Fruit fly (Drosophila melanogaster) whole organism, embryonic: Measurements from ENCODE around the gene CG34301.

Experiments
- ATbp ChIP-seq: fragments of 200-800 bp; sonication (Bioruptor generic); optimal IDR thresholded peaks from 2 replicates; lab custom pipeline; 2017; ENCODE audit warnings: missing biosample characterization, mild to moderate bottlenecking, missing genetic modification characterization, missing genetic modification reagents
- CG10147 ChIP-seq: fragments of 200-800 bp; sonication (Bioruptor generic); optimal IDR thresholded peaks from 2 replicates; lab custom pipeline; 2019; ENCODE audit warnings: missing biosample characterization, mild to moderate bottlenecking, missing genetic modification characterization, moderate library complexity
- CG10209 ChIP-seq: fragments of 200-800 bp; sonication (Bioruptor generic); optimal IDR thresholded peaks from 3 replicates; lab custom pipeline; 2017; ENCODE audit warnings: missing biosample characterization, mild to moderate bottlenecking, missing genetic modification characterization, missing genetic modification reagents
- CG10431 ChIP-seq: fragments of 200-800 bp; sonication (Bioruptor generic); optimal IDR thresholded peaks from 3 replicates; lab custom pipeline; 2018; ENCODE audit warnings: missing biosample characterization, mild to moderate bottlenecking, missing genetic modification characterization
- CG10543 ChIP-seq: fragments of 200-800 bp; sonication (Bioruptor generic); optimal IDR thresholded peaks from 3 replicates; lab custom pipeline; 2017; ENCODE audit warnings: missing biosample characterization, mild to moderate bottlenecking, missing genetic modification characterization, moderate library complexity
- CG12236 ChIP-seq: fragments of 200-800 bp; sonication (Bioruptor generic); optimal IDR thresholded peaks from 2 replicates; lab custom pipeline; 2016; ENCODE audit warnings: missing biosample characterization, missing genetic modification characterization
- CG14667 ChIP-seq: fragments of 200-800 bp; sonication (Bioruptor generic); IDR thresholded peaks from 2 replicates; pipeline ENCODE4 v1.3.6; 2022; ENCODE audit warnings: missing biosample characterization, missing genetic modification characterization
- CG14965 ChIP-seq: fragments of 200-800 bp; sonication (Bioruptor generic); optimal IDR thresholded peaks from 2 replicates; lab custom pipeline; 2016; ENCODE audit warnings: missing biosample characterization, missing genetic modification characterization, borderline replicate concordance
- CG1602 ChIP-seq: fragments of 200-800 bp; sonication (Bioruptor generic); optimal IDR thresholded peaks from 3 replicates; lab custom pipeline; 2016; ENCODE audit warnings: missing biosample characterization, missing genetic modification characterization
- CG16813 ChIP-seq: fragments of 200-800 bp; sonication (Bioruptor generic); IDR thresholded peaks from 3 replicates; pipeline ENCODE4 v1.3.6; 2022; ENCODE audit warnings: missing biosample characterization, missing genetic modification characterization; ENCODE audit not compliant: partially characterized antibody
- CG2202 ChIP-seq: fragments of 200-800 bp; sonication (Bioruptor generic); optimal IDR thresholded peaks from 2 replicates; lab custom pipeline; 2018; ENCODE audit warnings: missing biosample characterization, mild to moderate bottlenecking, missing genetic modification characterization
- CG32532 ChIP-seq: fragments of 200-800 bp; sonication (Bioruptor generic); IDR thresholded peaks from 2 replicates; pipeline ENCODE4 v1.3.6; 2022; ENCODE audit warnings: missing biosample characterization, missing genetic modification characterization
- CG34376 ChIP-seq: fragments of 200-800 bp; sonication (Bioruptor generic); optimal IDR thresholded peaks from 2 replicates; lab custom pipeline; 2018; ENCODE audit warnings: missing biosample characterization, mild to moderate bottlenecking, missing genetic modification characterization
- CG3838 ChIP-seq: fragments of 200-800 bp; sonication (Bioruptor generic); optimal IDR thresholded peaks from 3 replicates; lab custom pipeline; 2016; ENCODE audit warnings: missing biosample characterization, missing genetic modification characterization
- CG5953 ChIP-seq: fragments of 200-800 bp; sonication (Bioruptor generic); IDR thresholded peaks from 2 replicates; pipeline ENCODE4 v1.3.6; 2022; ENCODE audit warnings: missing biosample characterization, missing genetic modification characterization
- CG7556 ChIP-seq: fragments of 200-800 bp; sonication (Bioruptor generic); optimal IDR thresholded peaks from 2 replicates; lab custom pipeline; 2017; ENCODE audit warnings: missing biosample characterization, mild to moderate bottlenecking, missing genetic modification characterization
- CG8478 ChIP-seq: fragments of >200 bp; optimal IDR thresholded peaks from 2 replicates; lab custom pipeline; 2018
- Dip3 ChIP-seq: fragments of 200-800 bp; sonication (Bioruptor generic); optimal IDR thresholded peaks from 3 replicates; lab custom pipeline; 2016; ENCODE audit warnings: missing biosample characterization, missing genetic modification characterization
- E2f2 ChIP-seq: fragments of 200-800 bp; sonication (Bioruptor generic); IDR thresholded peaks from 2 replicates; pipeline ENCODE4 v1.3.6; 2022; ENCODE audit warnings: missing biosample characterization, missing genetic modification characterization
- GATAe ChIP-seq: fragments of 200-800 bp; sonication (Bioruptor generic); conservative IDR thresholded peaks from 2 replicates; pipeline ENCODE4 v1.3.6; 2022; ENCODE audit warnings: missing biosample characterization, missing genetic modification characterization
- H2.0 ChIP-seq: fragments of 200-800 bp; sonication (Bioruptor generic); IDR thresholded peaks from 2 replicates; pipeline ENCODE4 v1.3.6; 2022; ENCODE audit warnings: missing biosample characterization, missing genetic modification characterization
- Hr51 ChIP-seq, 2 experiments: fragments of 200-800 bp; sonication (Bioruptor generic); optimal IDR thresholded peaks; 2 replicates in 1 of 2; 3 replicates in 1 of 2; lab custom pipeline; 2016 to 2018; ENCODE audit warnings: missing biosample characterization in 2 of 2, missing genetic modification characterization in 2 of 2, mild to moderate bottlenecking in 1 of 2, moderate library complexity in 1 of 2
- Lhr ChIP-seq: fragments of 200-800 bp; sonication (Bioruptor generic); optimal IDR thresholded peaks from 3 replicates; lab custom pipeline; 2017; ENCODE audit warnings: mild to moderate bottlenecking, missing biosample characterization, missing genetic modification reagents, missing genetic modification characterization
- MTF-1 ChIP-seq: fragments of 200-800 bp; sonication (Bioruptor generic); optimal IDR thresholded peaks from 2 replicates; lab custom pipeline; 2018; ENCODE audit warnings: missing biosample characterization, mild to moderate bottlenecking, missing genetic modification characterization, borderline replicate concordance
- Med ChIP-seq: fragments of 200-800 bp; sonication (Bioruptor generic); peaks from one replicate; lab custom pipeline; 2016; ENCODE audit warnings: missing biosample characterization, missing genetic modification characterization, mild to moderate bottlenecking, inconsistent platforms, moderate library complexity
- Six4 ChIP-seq: fragments of 200-800 bp; sonication (Bioruptor generic); optimal IDR thresholded peaks from 2 replicates; lab custom pipeline; 2016; ENCODE audit warnings: missing biosample characterization, missing genetic modification characterization
- Ssrp ChIP-seq: fragments of 200-800 bp; sonication (Bioruptor generic); optimal IDR thresholded peaks from 2 replicates; lab custom pipeline; 2018; ENCODE audit warnings: missing biosample characterization, mild to moderate bottlenecking, missing genetic modification characterization, moderate library complexity
- cg ChIP-seq: fragments of 200-800 bp; sonication (Bioruptor generic); optimal IDR thresholded peaks from 3 replicates; lab custom pipeline; 2019; ENCODE audit warnings: missing biosample characterization, mild to moderate bottlenecking, missing genetic modification characterization, moderate library complexity
- chinmo ChIP-seq: fragments of 200-800 bp; sonication (Bioruptor generic); IDR thresholded peaks from 4 replicates; pipeline ENCODE4 v1.3.6; 2022; ENCODE audit warnings: missing biosample characterization, missing genetic modification characterization; ENCODE audit not compliant: partially characterized antibody
- dan ChIP-seq: fragments of 200-800 bp; sonication (Bioruptor generic); IDR thresholded peaks from 2 replicates; pipeline ENCODE4 v1.3.6; 2022; ENCODE audit warnings: missing biosample characterization, missing genetic modification characterization
- eyg ChIP-seq: fragments of 200-800 bp; sonication (Bioruptor generic); optimal IDR thresholded peaks from 3 replicates; lab custom pipeline; 2016; ENCODE audit warnings: missing biosample characterization, missing genetic modification characterization
- hbn ChIP-seq: fragments of 200-800 bp; sonication (Bioruptor generic); IDR thresholded peaks from 2 replicates; pipeline ENCODE4 v1.3.6; 2022; ENCODE audit warnings: missing biosample characterization, missing genetic modification characterization; ENCODE audit not compliant: partially characterized antibody
- hkb ChIP-seq, 2 experiments: fragments of 200-800 bp in 1 of 2; fragments of >200 bp in 1 of 2; sonication (Bioruptor generic) in 1 of 2; IDR thresholded peaks in 1 of 2; optimal IDR thresholded peaks in 1 of 2; 2 replicates each; pipeline versions ENCODE4 v1.3.6 to Lab custom; 2017 to 2022; ENCODE audit warnings: missing biosample characterization in 1 of 2, missing genetic modification characterization in 1 of 2
- inv ChIP-seq: fragments of 200-800 bp; sonication (Bioruptor generic); IDR thresholded peaks from 2 replicates; pipeline ENCODE4 v1.3.6; 2022; ENCODE audit warnings: missing biosample characterization, missing genetic modification characterization; ENCODE audit not compliant: partially characterized antibody
- lola ChIP-seq, 3 experiments: fragments of >200 bp in 2 of 3; fragments of 200-800 bp in 1 of 3; sonication (Bioruptor generic) in 1 of 3; optimal IDR thresholded peaks; 2 replicates each; lab custom pipeline; 2017 to 2019; ENCODE audit warnings: missing biosample characterization in 3 of 3, missing genetic modification characterization in 3 of 3, mild to moderate bottlenecking in 1 of 3, moderate library complexity in 1 of 3
- luna ChIP-seq: fragments of 200-800 bp; sonication (Bioruptor generic); optimal IDR thresholded peaks from 2 replicates; lab custom pipeline; 2016; ENCODE audit warnings: missing biosample characterization, missing genetic modification characterization
- mirr ChIP-seq: fragments of 200-800 bp; sonication (Bioruptor generic); optimal IDR thresholded peaks from 3 replicates; lab custom pipeline; 2018; ENCODE audit warnings: missing biosample characterization, mild to moderate bottlenecking, missing genetic modification characterization
- psq ChIP-seq: fragments of 200-800 bp; sonication (Bioruptor generic); optimal IDR thresholded peaks from 2 replicates; lab custom pipeline; 2017; ENCODE audit warnings: missing biosample characterization, missing genetic modification characterization
- sens-2 ChIP-seq: fragments of 200-800 bp; sonication (Bioruptor generic); IDR thresholded peaks from 2 replicates; pipeline ENCODE4 v1.3.6; 2022; ENCODE audit warnings: missing biosample characterization, missing genetic modification characterization
- sug ChIP-seq: fragments of 200-800 bp; optimal IDR thresholded peaks from 2 replicates; lab custom pipeline; 2019; ENCODE audit warnings: missing biosample characterization, mild to moderate bottlenecking, missing genetic modification characterization, moderate library complexity
- tio ChIP-seq: fragments of 200-800 bp; sonication (Bioruptor generic); optimal IDR thresholded peaks from 2 replicates; lab custom pipeline; 2017; ENCODE audit warnings: missing biosample characterization, missing genetic modification characterization, inconsistent platforms
- zfh2 ChIP-seq: fragments of 200-800 bp; sonication (Bioruptor generic); optimal IDR thresholded peaks from 2 replicates; lab custom pipeline; 2016; ENCODE audit warnings: missing biosample characterization, missing genetic modification characterization

The CG34301 gene

dm6 chr3R:8820428-8820912 is 47.2 kb downstream of the CG34301 start, which contains the start of gene aqz (continued):
- TF ChIP-seq CG3838: no peak
- peak; percentile 70 for TF ChIP-seq CG32532 (GFP tag; lab: Robert Waterston, UW)
- peak; percentile 21 for TF ChIP-seq CG12236 (GFP tag; lab: Kevin White, UChicago)
- peak; percentile 16 for TF ChIP-seq CG10209 (GFP tag; lab: Kevin White, UChicago)
- TF ChIP-seq H2.0: no peak
- peak; percentile 87 for TF ChIP-seq MTF-1
- TF ChIP-seq CG10431 (GFP tag; lab: Kevin White, UChicago): peak; percentile 42
- peak; percentile 5 for TF ChIP-seq CG10147 (GFP tag; lab: Kevin White, UChicago)
- peak; percentile 25 for TF ChIP-seq CG2202 (tag; lab: Kevin White, UChicago)
- peak; percentile 7 for TF ChIP-seq tio
- TF ChIP-seq lola (GFP tag; optimal IDR thresholded peaks at IDR 0.05; lab: Kevin White, UChicago): no peak
- peak; percentile 58 for TF ChIP-seq zfh2 (GFP tag; lab: Kevin White, UChicago)
- TF ChIP-seq inv (GFP tag; lab: Robert Waterston, UW): peak; percentile 44; the same call in 1 of the 2 replicates
- peak; percentile 56 for TF ChIP-seq eyg
- TF ChIP-seq Dip3 (GFP tag; lab: Kevin White, UChicago): peak; percentile 57
- TF ChIP-seq sens-2 (GFP tag; lab: Robert Waterston, UW): 0 out of 2 replicates have a peak, but pooled peaks have one; percentile 21
- no peak for TF ChIP-seq CG14667 (GFP tag; lab: Robert Waterston, UW)
- TF ChIP-seq hbn (GFP tag; lab: Robert Waterston, UW): no peak; the same call in 1 of the 2 replicates
- no peak for TF ChIP-seq Ssrp (tag; lab: Kevin White, UChicago)
- TF ChIP-seq dan: no peak
- no peak for TF ChIP-seq GATAe (GFP tag; lab: Robert Waterston, UW)
- TF ChIP-seq CG1602: no peak
- TF ChIP-seq Six4: no peak
- no peak for TF ChIP-seq CG14965
- peak; percentile 60; the same call in 2 of the 3 replicates for TF ChIP-seq CG16813 (GFP tag; lab: Robert Waterston, UW)
- peak; percentile 40 for TF ChIP-seq luna (GFP tag; lab: Kevin White, UChicago)
- peak in 1 of 2 experiments; percentile 59 for TF ChIP-seq Hr51 (GFP tag; optimal IDR thresholded peaks at IDR 0.05; lab: Kevin White, UChicago)
- no peak for TF ChIP-seq CG8478
- no peak for TF ChIP-seq CG5953
- no peak for TF ChIP-seq CG7556 (GFP tag; lab: Kevin White, UChicago)
- TF ChIP-seq Lhr: peak; percentile 89
- peak; percentile 27 for TF ChIP-seq hkb (optimal IDR thresholded peaks at IDR 0.05; lab: Kevin White, UChicago)
- peak; percentile 63 for TF ChIP-seq hkb (GFP tag; IDR thresholded peaks at IDR 0.05; lab: Robert Waterston, UW)
- TF ChIP-seq psq (GFP tag; lab: Kevin White, UChicago): peak; percentile 31

dm6 chr3R:8821623-8822022 is 48.4 kb downstream of the CG34301 start, which contains the start of gene CG8369:
CG8369 (plus strand) TSS chr3R:8822008.
- TF ChIP-seq sug (tag; lab: Kevin White, UChicago): peak; percentile 2
- peak; percentile 48; the same call in 1 of the 4 replicates for TF ChIP-seq chinmo
- peak; percentile 24 for TF ChIP-seq mirr (GFP tag; lab: Kevin White, UChicago)
- no peak for TF ChIP-seq psq (GFP tag; lab: Kevin White, UChicago)
- TF ChIP-seq CG10543: peak; percentile 17
- TF ChIP-seq ATbp (GFP tag; lab: Kevin White, UChicago): no peak
- peak; percentile 54 for TF ChIP-seq CG34376 (GFP tag; lab: Kevin White, UChicago)
- TF ChIP-seq Med: peak; percentile 15
- 0 out of 2 replicates have a peak, but pooled peaks have one; percentile 22 for TF ChIP-seq E2f2 (GFP tag; lab: Robert Waterston, UW)
- peak; percentile 48 for TF ChIP-seq cg (GFP tag; lab: Kevin White, UChicago)
